Worm (Caenorhabditis elegans) whole organism, L4/young adult: Measurements from ENCODE around the gene srj-53.

Experiments
- W03F9.2 ChIP-seq: fragments of 150-350 bp; optimal IDR thresholded peaks from 2 replicates; lab custom pipeline; 2014; ENCODE audit warnings: missing biosample characterization, missing genetic modification characterization
- dao-5 ChIP-seq: sonication (generic microtip); optimal IDR thresholded peaks from 2 replicates; lab custom pipeline; 2016; ENCODE audit warnings: missing genotype, missing genetic modification characterization, moderate library complexity, missing compliant biosample characterization
- him-1 ChIP-seq: sonication (generic microtip); optimal IDR thresholded peaks from 2 replicates; lab custom pipeline; 2016; ENCODE audit warnings: missing genotype, missing genetic modification reagents, missing genetic modification characterization, missing compliant biosample characterization

- TF ChIP-seq him-1 (tag; lab: Kevin White, UChicago) (no peak), dao-5 (no peak), W03F9.2 (tag; lab: Kevin White, UChicago) (no peak)
These were observed 5.0 kb downstream of the srj-53 start for ce11 chrV:689538-689937.
